Worm (Caenorhabditis elegans) whole organism, early embryonic: Measurements from ENCODE around the gene ZK105.13.

ENCODE experiments used
- B0310.2 ChIP-seq: sonication (generic microtip); optimal IDR thresholded peaks from 2 replicates; lab custom pipeline; 2016; ENCODE audit warnings: mild to moderate bottlenecking, missing genetic modification characterization, missing compliant biosample characterization
- F13C5.2 ChIP-seq: sonication (generic microtip); optimal IDR thresholded peaks from 2 replicates; lab custom pipeline; 2017; ENCODE audit warnings: mild to moderate bottlenecking, missing genetic modification characterization, inconsistent platforms, missing compliant biosample characterization
- aly-1 ChIP-seq: sonication (generic microtip); optimal IDR thresholded peaks from 2 replicates; lab custom pipeline; 2016; ENCODE audit warnings: missing genetic modification characterization, missing compliant biosample characterization
- ama-1 ChIP-seq: fragments of 150-350 bp; optimal IDR thresholded peaks from 2 replicates; lab custom pipeline; 2014
- ceh-13 ChIP-seq: fragments of 200-800 bp; sonication (Bioruptor generic); optimal IDR thresholded peaks from 2 replicates; lab custom pipeline; 2018; ENCODE audit warnings: mild to moderate bottlenecking, missing genetic modification characterization, missing compliant biosample characterization
- ceh-36 ChIP-seq: sonication (generic microtip); optimal IDR thresholded peaks from 2 replicates; lab custom pipeline; 2016; ENCODE audit warnings: missing genetic modification characterization, inconsistent platforms, missing compliant biosample characterization
- ets-7 ChIP-seq: sonication (generic microtip); optimal IDR thresholded peaks from 2 replicates; lab custom pipeline; 2016; ENCODE audit warnings: missing genotype, missing genetic modification characterization, missing compliant biosample characterization
- flt-1 ChIP-seq: fragments of 200-800 bp; sonication (Bioruptor generic); IDR thresholded peaks from 2 replicates; pipeline ENCODE4 v1.3.6; 2022; ENCODE audit warnings: missing genetic modification characterization, missing compliant biosample characterization
- hmbx-1 ChIP-seq: sonication (generic microtip); optimal IDR thresholded peaks from 2 replicates; lab custom pipeline; 2016; ENCODE audit warnings: mild to moderate bottlenecking, missing genetic modification characterization, missing compliant biosample characterization
- hmg-4 ChIP-seq: fragments of 200-800 bp; sonication (Bioruptor generic); optimal IDR thresholded peaks from 2 replicates; lab custom pipeline; 2018; ENCODE audit warnings: mild to moderate bottlenecking, missing genetic modification characterization, missing compliant biosample characterization
- hnd-1 ChIP-seq: sonication (generic microtip); optimal IDR thresholded peaks from 2 replicates; lab custom pipeline; 2016; ENCODE audit warnings: missing genetic modification characterization, missing compliant biosample characterization
- pes-1 ChIP-seq: fragments of 200-800 bp; sonication (Bioruptor generic); IDR thresholded peaks from 2 replicates; pipeline ENCODE4 v1.3.6; 2022; ENCODE audit warnings: missing genetic modification reagents, missing genetic modification characterization, missing compliant biosample characterization
- scrt-1 ChIP-seq: fragments of 200-800 bp; sonication (Bioruptor generic); IDR thresholded peaks from 2 replicates; pipeline ENCODE4 v1.3.6; 2022; ENCODE audit warnings: missing genetic modification characterization, missing compliant biosample characterization
- sea-1 ChIP-seq: fragments of 200-800 bp; sonication (Bioruptor generic); conservative IDR thresholded peaks from 2 replicates; pipeline ENCODE4 v1.3.6; 2022; ENCODE audit warnings: missing genetic modification characterization, missing compliant biosample characterization
- tbx-11 ChIP-seq: fragments of 200-800 bp; sonication (Bioruptor generic); IDR thresholded peaks from 2 replicates; pipeline ENCODE4 v1.3.6; 2022; ENCODE audit warnings: missing genetic modification characterization, missing compliant biosample characterization
- tbx-37 ChIP-seq: fragments of 200-800 bp; sonication (Bioruptor generic); conservative IDR thresholded peaks from 2 replicates; pipeline ENCODE4 v1.3.6; 2022; ENCODE audit warnings: missing genetic modification reagents, missing genetic modification characterization, missing compliant biosample characterization
- tra-4 ChIP-seq: sonication (generic microtip); optimal IDR thresholded peaks from 2 replicates; lab custom pipeline; 2017; ENCODE audit warnings: missing genetic modification characterization, missing compliant biosample characterization

Gene ZK105.13

DNA sequence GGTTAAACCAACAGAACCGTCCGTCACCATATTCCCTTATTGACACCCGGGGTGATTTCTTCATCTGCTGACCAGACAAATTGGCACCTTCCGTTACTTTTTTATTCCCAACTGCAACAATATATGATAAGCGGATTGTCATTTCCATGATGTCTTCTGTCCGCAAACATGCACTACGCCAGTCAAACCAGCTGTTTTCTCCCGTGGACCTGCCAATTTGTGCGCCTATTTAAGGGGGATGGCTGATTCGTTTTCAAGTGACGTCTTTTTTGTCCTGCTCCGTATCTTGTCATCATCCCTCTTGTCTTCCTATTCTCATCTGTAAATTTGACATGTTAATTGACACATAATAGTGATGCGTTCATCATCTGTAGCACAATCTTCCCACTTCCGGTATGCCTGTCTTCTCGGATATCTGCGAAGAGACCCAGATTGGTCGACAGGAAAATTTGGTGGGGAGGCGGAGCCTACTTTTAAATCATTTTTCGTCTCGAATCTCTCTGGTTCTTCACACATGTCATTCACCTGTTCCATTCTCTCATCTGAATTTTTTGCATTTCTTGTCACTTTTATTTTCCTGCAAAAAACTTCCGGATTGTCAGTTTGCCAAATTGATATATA, 35.1 kb upstream of the ZK105.13 start:
- TF ChIP-seq ama-1 (lab: Kevin White, UChicago) (no peak), ets-7 (tag; lab: Kevin White, UChicago) (peak; percentile 88), hmg-4 (GFP tag; lab: Kevin White, UChicago) (no peak), B0310.2 (no peak), ceh-36 (no peak)

DNA sequence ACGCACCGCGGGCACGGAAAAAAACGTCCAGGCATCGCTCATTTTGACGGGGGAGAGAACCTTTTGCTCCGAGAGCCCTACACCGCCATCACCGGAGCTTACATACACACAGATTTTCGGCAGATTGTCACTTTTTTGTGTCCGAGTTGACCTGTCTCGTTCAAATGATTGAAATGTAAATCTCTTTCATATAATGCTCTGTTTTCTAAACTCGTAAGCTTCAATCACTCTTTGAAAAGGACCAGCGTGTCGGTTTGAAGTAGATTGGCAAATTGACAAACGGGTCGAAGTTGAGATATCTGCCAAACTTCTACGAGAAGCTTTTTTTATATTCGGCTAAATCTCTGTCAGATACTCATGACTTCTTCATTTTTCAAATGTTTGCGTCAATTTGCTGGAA, 34.2 kb upstream of the ZK105.13 start:
- no peak for TF ChIP-seq ceh-13 (GFP tag; lab: Kevin White, UChicago)
- no peak for TF ChIP-seq B0310.2
- no peak for TF ChIP-seq F13C5.2 (tag; lab: Kevin White, UChicago)
- no peak for TF ChIP-seq scrt-1 (GFP tag; lab: Robert Waterston, UW)
- no peak for TF ChIP-seq ceh-36
- TF ChIP-seq tbx-11 (GFP tag; lab: Robert Waterston, UW), result no peak

DNA sequence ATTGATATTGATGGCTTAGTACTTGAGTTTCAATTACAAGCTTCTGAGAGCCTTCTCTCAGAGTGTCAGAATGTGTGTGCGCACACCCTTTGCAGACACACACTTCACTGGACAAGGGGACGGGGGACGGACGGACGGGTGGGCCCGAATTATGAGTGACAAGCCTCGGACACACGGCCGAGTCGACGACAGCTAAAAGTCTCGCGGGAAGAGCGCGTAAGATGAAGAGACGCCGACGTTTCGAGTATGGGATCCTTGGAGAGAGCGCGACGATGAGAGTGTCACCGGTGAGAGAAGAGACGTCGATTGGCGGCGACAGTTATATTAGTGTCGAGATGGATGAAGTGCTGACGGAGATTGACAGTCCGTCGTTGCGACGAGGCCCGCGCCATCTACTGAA, 32.9 kb upstream of the ZK105.13 start:
- TF ChIP-seq hmg-4 (GFP tag; lab: Kevin White, UChicago), result peak; percentile 64
- no peak for TF ChIP-seq ets-7 (tag; lab: Kevin White, UChicago)
- peak; percentile 27; the same call in 1 of the 2 replicates for TF ChIP-seq pes-1 (GFP tag; lab: Robert Waterston, UW)

DNA sequence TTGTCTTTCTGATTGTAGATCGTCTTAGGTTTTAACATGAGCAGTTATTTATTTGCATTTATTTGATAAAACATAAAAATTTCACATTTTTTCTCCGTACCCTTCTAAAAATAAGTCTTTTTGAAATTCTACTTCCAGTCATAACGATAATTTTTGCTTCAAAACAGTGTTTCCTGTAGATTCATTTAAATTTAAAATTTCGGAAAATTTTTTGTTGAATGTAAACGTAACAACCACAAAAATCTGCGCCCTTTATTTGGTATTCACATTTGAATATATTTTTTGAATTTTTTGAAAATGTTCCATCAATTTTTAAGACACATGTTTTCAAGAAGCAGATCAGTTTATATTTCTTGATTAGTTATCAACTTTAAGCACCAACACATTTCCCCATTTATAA, 32.4 kb upstream of the ZK105.13 start:
- no peak for TF ChIP-seq sea-1
- no peak for TF ChIP-seq ceh-13 (GFP tag; lab: Kevin White, UChicago)
- no peak for TF ChIP-seq ama-1 (lab: Kevin White, UChicago)

DNA sequence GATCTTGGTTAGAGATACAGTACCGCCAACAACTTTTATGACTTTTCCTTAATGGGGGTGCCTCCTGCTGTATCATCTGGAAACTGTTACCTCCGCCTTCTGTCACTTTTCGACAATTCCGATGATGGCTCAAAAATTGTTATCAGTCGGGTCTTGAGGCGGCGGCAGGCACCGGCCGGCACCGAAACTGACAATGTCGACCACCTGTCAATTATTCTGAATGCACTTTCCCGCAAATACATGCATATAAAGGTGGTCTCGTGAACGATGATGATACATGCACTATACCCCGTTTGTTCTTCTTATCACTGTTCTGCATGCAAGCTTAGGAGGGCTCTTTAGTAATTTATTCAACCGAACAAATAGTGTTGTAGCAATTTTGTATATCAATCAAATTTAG, 31.1 kb upstream of the ZK105.13 start:
- TF ChIP-seq B0310.2 (no peak), sea-1 (no peak), pes-1 (GFP tag; lab: Robert Waterston, UW) (no peak), hmbx-1 (tag; lab: Kevin White, UChicago) (no peak), tra-4 (no peak), ama-1 (lab: Kevin White, UChicago) (no peak), flt-1 (GFP tag; lab: Robert Waterston, UW) (no peak), F13C5.2 (tag; lab: Kevin White, UChicago) (no peak), tbx-11 (GFP tag; lab: Robert Waterston, UW) (no peak), ceh-36 (no peak), ets-7 (tag; lab: Kevin White, UChicago) (no peak), scrt-1 (GFP tag; lab: Robert Waterston, UW) (no peak), aly-1 (tag; lab: Kevin White, UChicago) (no peak), tbx-37 (GFP tag; lab: Robert Waterston, UW) (no peak), ceh-13 (GFP tag; lab: Kevin White, UChicago) (no peak), hmg-4 (GFP tag; lab: Kevin White, UChicago) (no peak), hnd-1 (tag; lab: Kevin White, UChicago) (no peak)

DNA sequence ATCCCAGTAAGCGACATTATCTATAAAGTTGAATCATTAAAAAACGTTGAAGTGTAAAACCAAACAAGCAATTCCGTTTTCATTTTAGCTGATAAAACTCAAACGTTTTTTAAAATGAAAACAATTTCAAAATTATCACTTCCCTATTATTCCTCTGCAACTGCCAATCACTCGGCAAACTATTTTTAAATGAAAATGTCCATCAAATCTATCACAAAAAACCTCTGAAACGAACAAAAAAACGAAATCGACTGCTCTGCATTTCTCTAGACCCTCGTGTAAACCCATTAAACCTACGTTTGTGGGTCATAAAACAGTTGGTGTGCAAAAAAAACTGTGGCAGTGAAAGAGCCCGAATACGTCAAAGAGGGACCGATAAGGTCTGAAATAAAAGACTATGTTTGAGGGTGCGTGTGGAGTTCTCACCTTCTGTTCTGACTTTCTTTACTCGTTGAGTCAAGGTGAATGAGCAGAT, 29.6 kb upstream of the ZK105.13 start, which contains the start of gene fbxl-5:
Gene fbxl-5 (plus strand): TSS at position 425 of the 475 bp plus-strand sequence.
- TF ChIP-seq ets-7 (tag; lab: Kevin White, UChicago) (no peak), tbx-37 (GFP tag; lab: Robert Waterston, UW) (no peak), hnd-1 (tag; lab: Kevin White, UChicago) (no peak), aly-1 (tag; lab: Kevin White, UChicago) (no peak), ceh-36 (no peak)

DNA sequence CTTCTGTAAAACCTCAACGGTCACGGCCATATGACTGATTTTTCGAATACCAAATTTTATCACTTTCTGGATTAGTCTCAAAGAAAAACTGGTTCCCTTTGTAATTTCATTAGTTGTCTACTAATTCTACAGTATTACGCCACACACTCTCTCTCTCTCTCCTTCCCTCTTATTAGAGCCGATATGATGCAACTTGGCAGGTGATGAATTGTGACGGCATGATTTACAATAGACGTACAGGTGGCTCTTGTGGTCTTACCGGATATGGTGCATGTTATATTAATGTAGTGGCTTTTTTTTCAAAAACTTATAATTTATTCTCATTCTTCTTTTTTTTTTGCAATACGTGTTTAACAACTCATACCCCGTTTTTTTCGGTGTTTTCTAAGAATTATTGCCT, 28.9 kb upstream of the ZK105.13 start:
- no peak for TF ChIP-seq scrt-1 (GFP tag; lab: Robert Waterston, UW)
- TF ChIP-seq hnd-1 (tag; lab: Kevin White, UChicago), result no peak
- no peak for TF ChIP-seq ama-1 (lab: Kevin White, UChicago)
- TF ChIP-seq flt-1 (GFP tag; lab: Robert Waterston, UW), result no peak

DNA sequence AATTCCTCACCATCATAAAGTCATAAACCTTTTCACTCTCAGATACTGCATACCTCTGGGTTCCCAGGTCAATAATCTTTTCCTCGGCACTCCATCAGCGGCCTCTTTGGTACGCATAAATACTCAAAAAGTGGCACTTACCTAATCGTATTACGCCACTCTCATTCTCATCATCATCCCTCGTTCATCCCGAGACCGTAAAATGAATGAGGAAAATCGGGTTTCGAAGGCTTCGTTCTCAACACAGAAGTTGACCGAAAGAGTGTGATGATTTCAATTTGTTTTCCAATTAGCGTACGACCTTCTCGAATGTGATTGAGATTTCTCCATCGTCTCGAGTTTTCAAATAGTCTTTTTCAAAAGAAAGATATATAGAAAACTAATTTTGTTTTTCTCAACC, 27.0 kb upstream of the ZK105.13 start:
- TF ChIP-seq aly-1 (tag; lab: Kevin White, UChicago) (no peak), flt-1 (GFP tag; lab: Robert Waterston, UW) (no peak), ama-1 (lab: Kevin White, UChicago) (no peak), pes-1 (GFP tag; lab: Robert Waterston, UW) (no peak), hmg-4 (GFP tag; lab: Kevin White, UChicago) (no peak), B0310.2 (no peak), F13C5.2 (tag; lab: Kevin White, UChicago) (no peak), hmbx-1 (tag; lab: Kevin White, UChicago) (no peak), sea-1 (no peak), tbx-37 (GFP tag; lab: Robert Waterston, UW) (no peak), ceh-13 (GFP tag; lab: Kevin White, UChicago) (no peak)

DNA sequence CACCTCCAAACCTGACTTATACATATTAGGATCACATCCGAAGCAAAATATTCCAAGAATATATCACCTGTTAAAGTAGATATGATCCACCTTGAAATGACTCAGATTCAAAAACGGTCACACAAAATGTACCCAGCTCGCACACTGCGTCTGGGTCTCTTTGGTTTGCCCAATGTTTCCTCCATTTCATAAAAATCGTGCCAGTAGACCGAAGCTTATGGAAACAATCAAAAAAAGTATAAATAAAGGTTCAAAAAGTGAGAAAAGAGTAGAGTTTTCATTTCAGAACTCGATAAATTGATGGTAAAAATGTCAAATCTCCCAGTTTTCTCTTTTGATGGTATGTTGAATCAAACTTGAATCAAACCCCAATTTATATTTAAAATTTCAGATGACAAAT, 24.7 kb upstream of the ZK105.13 start, which contains the start of gene srr-9:
Gene srr-9 (plus strand): TSS at position 301 of the 400 bp plus-strand sequence.
- no peak for TF ChIP-seq ama-1 (lab: Kevin White, UChicago)
